Fruit fly (Drosophila melanogaster): ENCODE results near the gene comt.

The comt gene

dm6 chrX:13220418-13220817 lies 38.4 kb upstream of the comt start (continued):
- TF ChIP-seq lz (GFP tag; optimal IDR thresholded peaks at IDR 0.05) (peak; percentile 32), CG11762 (GFP tag; optimal IDR thresholded peaks at IDR 0.05; ENCODE audit: insufficient read depth) (no peak), CG11902 (GFP tag; optimal IDR thresholded peaks at IDR 0.05) (no peak), Hr39 (GFP tag; optimal IDR thresholded peaks at IDR 0.05) (peak; percentile 5), vri (GFP tag; optimal IDR thresholded peaks at IDR 0.05) (no peak), CG31627 (GFP tag; optimal IDR thresholded peaks at IDR 0.05) (no peak), pdm3 (GFP tag; optimal IDR thresholded peaks at IDR 0.05) (peak; percentile 8), CG15336 (GFP tag; IDR thresholded peaks at IDR 0.05) (no peak), CG6276 (GFP tag; optimal IDR thresholded peaks at IDR 0.05) (no peak), Eip78C (GFP tag) (peak; percentile 81), Blimp-1 (GFP tag; optimal IDR thresholded peaks at IDR 0.05) (no peak), CG32006 (GFP tag; optimal IDR thresholded peaks at IDR 0.05) (no peak), Met (GFP tag; optimal IDR thresholded peaks at IDR 0.05) (peak; percentile 44), dsx (GFP tag; optimal IDR thresholded peaks at IDR 0.05; ENCODE audit: poor library complexity, severe bottlenecking) (no peak), salr (GFP tag; optimal IDR thresholded peaks at IDR 0.05) (no peak), fd59A (GFP tag; optimal IDR thresholded peaks at IDR 0.05) (no peak)

dm6 chrX:13221311-13221710 lies 37.5 kb upstream of the comt start:
- TF ChIP-seq Smox (GFP tag; optimal IDR thresholded peaks at IDR 0.05) = peak; percentile 47
- TF ChIP-seq CG7368 (GFP tag; optimal IDR thresholded peaks at IDR 0.05) = peak; percentile 45
- TF ChIP-seq CG8319 (GFP tag; optimal IDR thresholded peaks at IDR 0.05) = peak; percentile 20
- TF ChIP-seq CG3032 (tag; optimal IDR thresholded peaks at IDR 0.05) = no peak
- TF ChIP-seq Lpt (GFP tag; optimal IDR thresholded peaks at IDR 0.05) = no peak
- no peak for TF ChIP-seq CG11294 (GFP tag; IDR thresholded peaks at IDR 0.05)
- TF ChIP-seq CG32006 (GFP tag; optimal IDR thresholded peaks at IDR 0.05) = peak; percentile 47
- no peak for TF ChIP-seq fd59A (GFP tag; optimal IDR thresholded peaks at IDR 0.05)
- TF ChIP-seq cyc (GFP tag; optimal IDR thresholded peaks at IDR 0.05) = peak; percentile 61
- peak; percentile 0 for TF ChIP-seq Sox15 (GFP tag; optimal IDR thresholded peaks at IDR 0.05)
- no peak for TF ChIP-seq Eip93F (GFP tag; optimal IDR thresholded peaks at IDR 0.05)
- no peak for TF ChIP-seq dac (GFP tag; optimal IDR thresholded peaks at IDR 0.05)
- peak; percentile 36 for TF ChIP-seq achi (GFP tag; optimal IDR thresholded peaks at IDR 0.05)
- no peak for TF ChIP-seq CG4318 (GFP tag; optimal IDR thresholded peaks at IDR 0.05)
- TF ChIP-seq CG8119 (GFP tag; IDR thresholded peaks at IDR 0.05) = peak; percentile 46; the same call in 1 of the 3 replicates
- 0 out of 2 replicates have a peak, but pooled peaks have one; percentile 29 for TF ChIP-seq Gug (GFP tag; IDR thresholded peaks at IDR 0.05)
- no peak for TF ChIP-seq dsx (GFP tag; optimal IDR thresholded peaks at IDR 0.05; ENCODE audit: poor library complexity, severe bottlenecking)
- peak; percentile 82 for TF ChIP-seq svp (GFP tag)
- peak; percentile 17 for TF ChIP-seq Sox14 (GFP tag; optimal IDR thresholded peaks at IDR 0.05)
- no peak for TF ChIP-seq pdm3 (GFP tag; optimal IDR thresholded peaks at IDR 0.05)
- TF ChIP-seq CG31627 (GFP tag; optimal IDR thresholded peaks at IDR 0.05) = peak; percentile 55
- TF ChIP-seq Eip75B (GFP tag; optimal IDR thresholded peaks at IDR 0.05) = peak; percentile 20
- no peak for TF ChIP-seq Hr38 (GFP tag; optimal IDR thresholded peaks at IDR 0.05)
- TF ChIP-seq Hr4 (GFP tag; optimal IDR thresholded peaks at IDR 0.05) = peak; percentile 6
- no peak for TF ChIP-seq vri (GFP tag; optimal IDR thresholded peaks at IDR 0.05)
- no peak for TF ChIP-seq salr (GFP tag; optimal IDR thresholded peaks at IDR 0.05)
- TF ChIP-seq topi (GFP tag; optimal IDR thresholded peaks at IDR 0.05) = peak; percentile 68
- no peak for TF ChIP-seq CG8632 (GFP tag; optimal IDR thresholded peaks at IDR 0.05)
- TF ChIP-seq lz (GFP tag; optimal IDR thresholded peaks at IDR 0.05) = peak; percentile 52
- TF ChIP-seq CG6792 (GFP tag; optimal IDR thresholded peaks at IDR 0.05) = peak; percentile 33
- peak; percentile 45 for TF ChIP-seq CG3919 (GFP tag; optimal IDR thresholded peaks at IDR 0.05)
- peak; percentile 39 for TF ChIP-seq acj6 (GFP tag; optimal IDR thresholded peaks at IDR 0.05)
- TF ChIP-seq CG9139 (GFP tag; optimal IDR thresholded peaks at IDR 0.05) = no peak
- TF ChIP-seq CG10669 (GFP tag; optimal IDR thresholded peaks at IDR 0.05) = no peak
- peak; percentile 73 for TF ChIP-seq Eip78C (GFP tag)
- no peak for TF ChIP-seq CG16779 (tag; optimal IDR thresholded peaks at IDR 0.05)
- no peak for TF ChIP-seq CG1621 (tag; optimal IDR thresholded peaks at IDR 0.05)
- no peak for TF ChIP-seq CG6854 (GFP tag; optimal IDR thresholded peaks at IDR 0.05)
- no peak for TF ChIP-seq fd85E (GFP tag; optimal IDR thresholded peaks at IDR 0.05)
- no peak for TF ChIP-seq spab (GFP tag; optimal IDR thresholded peaks at IDR 0.05)
- TF ChIP-seq net (GFP tag; optimal IDR thresholded peaks at IDR 0.05) = no peak
- TF ChIP-seq CG6808 (GFP tag; optimal IDR thresholded peaks at IDR 0.05) = no peak
- peak; percentile 46 for TF ChIP-seq Sox102F (GFP tag; optimal IDR thresholded peaks at IDR 0.05)
